Worm (Caenorhabditis elegans) whole organism, early embryonic: ENCODE data around the gene sru-23.
"Not testable (repeated sequence)": the region's sequence is repeated elsewhere in the genome, so short reads cannot be mapped to it uniquely, and the experiment has no call there.

ENCODE experiments used
- B0310.2 ChIP-seq: sonication (generic microtip); optimal IDR thresholded peaks from 2 replicates; lab custom pipeline; 2016; ENCODE audit warnings: mild to moderate bottlenecking, missing genetic modification characterization, missing compliant biosample characterization
- F13C5.2 ChIP-seq: sonication (generic microtip); optimal IDR thresholded peaks from 2 replicates; lab custom pipeline; 2017; ENCODE audit warnings: mild to moderate bottlenecking, missing genetic modification characterization, inconsistent platforms, missing compliant biosample characterization
- aly-1 ChIP-seq: sonication (generic microtip); optimal IDR thresholded peaks from 2 replicates; lab custom pipeline; 2016; ENCODE audit warnings: missing genetic modification characterization, missing compliant biosample characterization
- ama-1 ChIP-seq: fragments of 150-350 bp; optimal IDR thresholded peaks from 2 replicates; lab custom pipeline; 2014
- ceh-13 ChIP-seq: fragments of 200-800 bp; sonication (Bioruptor generic); optimal IDR thresholded peaks from 2 replicates; lab custom pipeline; 2018; ENCODE audit warnings: mild to moderate bottlenecking, missing genetic modification characterization, missing compliant biosample characterization
- ceh-36 ChIP-seq: sonication (generic microtip); optimal IDR thresholded peaks from 2 replicates; lab custom pipeline; 2016; ENCODE audit warnings: missing genetic modification characterization, inconsistent platforms, missing compliant biosample characterization
- ets-7 ChIP-seq: sonication (generic microtip); optimal IDR thresholded peaks from 2 replicates; lab custom pipeline; 2016; ENCODE audit warnings: missing genotype, missing genetic modification characterization, missing compliant biosample characterization
- flt-1 ChIP-seq: fragments of 200-800 bp; sonication (Bioruptor generic); IDR thresholded peaks from 2 replicates; pipeline ENCODE4 v1.3.6; 2022; ENCODE audit warnings: missing genetic modification characterization, missing compliant biosample characterization
- hmbx-1 ChIP-seq: sonication (generic microtip); optimal IDR thresholded peaks from 2 replicates; lab custom pipeline; 2016; ENCODE audit warnings: mild to moderate bottlenecking, missing genetic modification characterization, missing compliant biosample characterization
- hmg-4 ChIP-seq: fragments of 200-800 bp; sonication (Bioruptor generic); optimal IDR thresholded peaks from 2 replicates; lab custom pipeline; 2018; ENCODE audit warnings: mild to moderate bottlenecking, missing genetic modification characterization, missing compliant biosample characterization
- hnd-1 ChIP-seq: sonication (generic microtip); optimal IDR thresholded peaks from 2 replicates; lab custom pipeline; 2016; ENCODE audit warnings: missing genetic modification characterization, missing compliant biosample characterization
- pes-1 ChIP-seq: fragments of 200-800 bp; sonication (Bioruptor generic); IDR thresholded peaks from 2 replicates; pipeline ENCODE4 v1.3.6; 2022; ENCODE audit warnings: missing genetic modification reagents, missing genetic modification characterization, missing compliant biosample characterization
- scrt-1 ChIP-seq: fragments of 200-800 bp; sonication (Bioruptor generic); IDR thresholded peaks from 2 replicates; pipeline ENCODE4 v1.3.6; 2022; ENCODE audit warnings: missing genetic modification characterization, missing compliant biosample characterization
- sea-1 ChIP-seq: fragments of 200-800 bp; sonication (Bioruptor generic); conservative IDR thresholded peaks from 2 replicates; pipeline ENCODE4 v1.3.6; 2022; ENCODE audit warnings: missing genetic modification characterization, missing compliant biosample characterization
- tbx-11 ChIP-seq: fragments of 200-800 bp; sonication (Bioruptor generic); IDR thresholded peaks from 2 replicates; pipeline ENCODE4 v1.3.6; 2022; ENCODE audit warnings: missing genetic modification characterization, missing compliant biosample characterization
- tbx-37 ChIP-seq: fragments of 200-800 bp; sonication (Bioruptor generic); conservative IDR thresholded peaks from 2 replicates; pipeline ENCODE4 v1.3.6; 2022; ENCODE audit warnings: missing genetic modification reagents, missing genetic modification characterization, missing compliant biosample characterization
- tra-4 ChIP-seq: sonication (generic microtip); optimal IDR thresholded peaks from 2 replicates; lab custom pipeline; 2017; ENCODE audit warnings: missing genetic modification characterization, missing compliant biosample characterization

The sru-23 gene

DNA sequence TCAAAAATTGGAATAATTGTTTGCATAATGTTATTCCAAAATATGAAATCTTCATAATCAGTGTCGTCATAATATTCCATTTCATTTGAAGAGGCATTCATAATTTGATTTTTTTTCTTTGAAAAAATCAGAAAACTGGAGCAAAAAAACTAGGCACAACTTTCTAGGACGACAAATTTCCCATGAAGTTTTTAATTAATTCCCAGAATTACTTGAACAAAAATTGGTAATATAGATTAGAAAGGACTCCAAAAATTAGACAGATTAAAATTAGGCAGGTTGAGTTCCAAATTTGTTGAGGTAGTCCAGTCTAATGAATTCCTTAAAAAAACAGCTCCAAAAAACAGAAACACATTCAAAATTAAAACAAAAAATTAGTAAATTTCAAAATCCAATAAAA is 17.5 kb downstream of the sru-23 start, which contains the start of gene srw-57:
TSS of gene srw-57 (minus strand) at position 101 of the 400 bp plus-strand sequence.
- TF ChIP-seq ceh-13 (GFP tag; lab: Kevin White, UChicago) (no peak), ceh-36 (tag; lab: Kevin White, UChicago) (no peak), tra-4 (tag; lab: Kevin White, UChicago) (no peak), pes-1 (GFP tag; lab: Robert Waterston, UW) (no peak), tbx-37 (no peak), flt-1 (GFP tag; lab: Robert Waterston, UW) (no peak), ama-1 (lab: Kevin White, UChicago) (no peak), hmg-4 (no peak), sea-1 (GFP tag; lab: Robert Waterston, UW) (no peak), hmbx-1 (tag; lab: Kevin White, UChicago) (no peak)

DNA sequence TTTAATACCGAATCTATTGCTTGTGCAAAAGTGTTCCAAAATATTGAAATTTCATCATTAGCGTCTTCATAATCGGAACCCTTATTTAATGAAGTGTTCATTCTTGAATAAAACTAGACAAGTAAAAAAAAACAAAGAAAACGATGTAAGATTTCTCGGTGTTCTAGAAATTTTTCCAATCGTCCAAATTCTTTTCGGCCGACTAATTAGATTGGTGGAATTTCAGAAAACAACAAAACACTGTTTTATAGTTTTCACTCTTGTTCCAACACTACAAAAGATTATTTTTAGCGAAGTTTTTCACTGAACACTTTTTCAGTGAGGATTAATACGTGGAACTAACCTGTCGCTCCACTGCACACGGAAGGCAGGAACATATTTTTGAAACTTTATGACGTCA is 19.6 kb downstream of the sru-23 start, which contains the start of gene srw-56:
TSS of gene srw-56 (minus strand) at position 101 of the 400 bp plus-strand sequence.
- TF ChIP-seq pes-1 (GFP tag; lab: Robert Waterston, UW) (no peak), sea-1 (GFP tag; lab: Robert Waterston, UW) (no peak), scrt-1 (GFP tag; lab: Robert Waterston, UW) (no peak), ceh-36 (tag; lab: Kevin White, UChicago) (no peak), ceh-13 (GFP tag; lab: Kevin White, UChicago) (no peak), aly-1 (tag; lab: Kevin White, UChicago) (no peak), flt-1 (GFP tag; lab: Robert Waterston, UW) (no peak), hmbx-1 (tag; lab: Kevin White, UChicago) (no peak), ets-7 (tag; lab: Kevin White, UChicago) (no peak), tra-4 (tag; lab: Kevin White, UChicago) (no peak), hmg-4 (no peak), tbx-11 (GFP tag; lab: Robert Waterston, UW) (no peak)

DNA sequence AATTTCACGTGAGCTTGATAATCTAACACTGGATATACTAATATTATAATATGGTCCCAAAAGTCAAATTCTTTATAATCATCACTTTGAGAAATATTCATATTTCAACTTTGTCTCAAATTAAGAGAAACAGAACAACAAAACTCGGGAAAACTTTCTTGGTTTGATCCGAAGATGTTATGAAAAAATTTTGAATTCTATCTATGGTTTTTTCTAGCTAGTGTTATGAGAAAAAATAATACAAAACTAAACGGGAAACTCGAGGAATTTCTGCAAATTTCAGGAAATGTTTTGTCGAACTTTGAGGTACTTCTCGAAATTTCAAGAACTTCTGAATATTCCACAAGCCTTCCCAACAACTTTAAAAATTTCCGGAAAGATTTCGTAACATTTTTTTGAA is 21.5 kb downstream of the sru-23 start, which contains the start of gene srw-59:
TSS of gene srw-59 (minus strand) at position 101 of the 400 bp plus-strand sequence.
- TF ChIP-seq pes-1 (GFP tag; lab: Robert Waterston, UW) (no peak), ceh-13 (GFP tag; lab: Kevin White, UChicago) (no peak), B0310.2 (tag; lab: Kevin White, UChicago) (no peak), flt-1 (GFP tag; lab: Robert Waterston, UW) (no peak), tra-4 (tag; lab: Kevin White, UChicago) (no peak), ceh-36 (tag; lab: Kevin White, UChicago) (no peak), ets-7 (tag; lab: Kevin White, UChicago) (no peak), hnd-1 (no peak), ama-1 (lab: Kevin White, UChicago) (no peak), tbx-37 (no peak), sea-1 (GFP tag; lab: Robert Waterston, UW) (no peak), scrt-1 (GFP tag; lab: Robert Waterston, UW) (no peak)

DNA sequence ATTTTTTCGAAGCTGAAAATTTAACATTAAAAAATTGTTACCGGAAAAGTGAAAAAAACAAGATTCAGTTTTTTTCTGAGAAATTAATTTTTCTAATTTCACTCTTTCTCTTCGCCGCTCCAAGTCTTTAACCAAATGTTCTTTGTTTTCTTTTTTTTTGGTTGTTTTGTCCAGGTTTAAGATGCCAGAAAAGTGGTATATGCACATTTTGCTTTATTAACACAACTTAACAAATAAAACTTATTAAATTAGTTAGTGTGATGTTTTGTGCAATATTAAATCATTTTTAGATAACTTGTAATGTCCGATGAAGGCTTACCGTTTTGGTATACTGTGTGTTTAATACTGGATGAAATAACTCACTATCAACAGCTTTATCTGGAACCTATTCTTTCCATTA is 29.3 kb downstream of the sru-23 start, which contains the start of gene srw-53:
TSS of gene srw-53 (plus strand) at position 301 of the 400 bp plus-strand sequence.
- no peak for TF ChIP-seq ama-1 (lab: Kevin White, UChicago)
- no peak for TF ChIP-seq aly-1 (tag; lab: Kevin White, UChicago)
- no peak for TF ChIP-seq ceh-36 (tag; lab: Kevin White, UChicago)
- no peak for TF ChIP-seq hnd-1
- no peak for TF ChIP-seq hmg-4

DNA sequence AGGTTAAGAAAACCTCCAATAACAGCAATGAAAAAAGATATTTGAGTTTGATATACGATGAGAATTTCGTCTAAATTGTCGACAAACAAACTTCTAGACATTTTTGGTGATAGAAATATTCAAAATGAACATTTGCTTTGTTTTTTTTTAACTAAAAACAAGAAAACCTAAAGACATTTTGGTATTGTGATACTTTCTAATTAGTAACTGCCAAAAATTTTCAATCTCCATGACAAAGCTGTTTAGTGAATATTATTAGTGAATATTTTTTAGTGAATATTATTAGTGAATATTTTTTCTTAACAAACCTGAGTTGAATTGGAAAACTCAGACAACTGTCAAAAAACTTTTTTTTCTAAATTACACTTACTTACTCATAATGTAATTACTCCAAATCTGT is 32.1 kb downstream of the sru-23 start, which contains the start of gene srw-55:
TSS of gene srw-55 (minus strand) at position 101 of the 400 bp plus-strand sequence.
- TF ChIP-seq B0310.2 (tag; lab: Kevin White, UChicago) (no peak), tbx-11 (GFP tag; lab: Robert Waterston, UW) (no peak), aly-1 (tag; lab: Kevin White, UChicago) (no peak), ets-7 (tag; lab: Kevin White, UChicago) (no peak), hmg-4 (no peak), sea-1 (GFP tag; lab: Robert Waterston, UW) (no peak)

DNA sequence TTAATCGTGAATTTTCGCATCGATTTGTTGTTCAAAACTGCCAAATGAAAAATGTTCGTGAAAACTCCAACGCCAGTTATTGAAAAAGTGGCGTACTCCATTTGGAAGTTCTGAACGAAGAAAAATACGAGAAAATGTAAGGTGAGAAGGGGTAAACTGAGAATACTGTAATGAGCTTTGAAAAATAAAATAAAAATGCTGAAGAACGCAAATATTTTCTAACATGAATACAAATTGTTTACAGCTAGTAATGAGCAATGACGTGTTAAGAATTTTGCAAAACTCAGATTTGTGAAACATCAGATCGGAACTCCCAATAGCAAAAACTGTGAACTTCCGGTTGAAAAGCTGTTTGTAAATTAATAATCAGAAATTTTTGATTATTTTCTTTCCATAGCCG is 40.0 kb downstream of the sru-23 start, which contains the start of gene srw-26:
TSS of gene srw-26 (minus strand) at position 101 of the 400 bp plus-strand sequence.
- no peak for TF ChIP-seq ama-1 (lab: Kevin White, UChicago)
- TF ChIP-seq tbx-37, result no peak
- TF ChIP-seq ceh-36 (tag; lab: Kevin White, UChicago), result no peak

DNA sequence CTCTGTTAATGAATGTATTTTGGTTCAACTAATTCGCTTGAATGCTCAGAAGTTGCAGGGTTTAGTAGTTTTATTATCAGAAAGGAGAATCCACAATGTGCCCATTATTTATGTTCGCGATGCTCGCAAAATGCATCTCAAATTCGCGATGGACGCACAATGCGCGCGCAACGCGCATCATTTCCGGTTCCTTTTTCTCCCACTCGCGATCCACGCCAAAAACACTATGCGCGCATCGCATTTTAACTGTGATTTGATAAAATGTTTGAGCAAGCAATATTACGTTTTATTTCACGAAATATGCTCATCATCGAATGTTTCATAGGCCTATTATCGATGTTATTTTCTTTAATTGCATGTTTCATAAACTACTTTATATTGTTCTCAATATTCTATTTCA is 42.5 kb downstream of the sru-23 start, which contains the start of gene srbc-77:
TSS of gene srbc-77 (plus strand) at position 301 of the 400 bp plus-strand sequence.
- not testable (repeated sequence) for TF ChIP-seq F13C5.2 (tag; lab: Kevin White, UChicago); flt-1 (GFP tag; lab: Robert Waterston, UW); ama-1 (lab: Kevin White, UChicago)

DNA sequence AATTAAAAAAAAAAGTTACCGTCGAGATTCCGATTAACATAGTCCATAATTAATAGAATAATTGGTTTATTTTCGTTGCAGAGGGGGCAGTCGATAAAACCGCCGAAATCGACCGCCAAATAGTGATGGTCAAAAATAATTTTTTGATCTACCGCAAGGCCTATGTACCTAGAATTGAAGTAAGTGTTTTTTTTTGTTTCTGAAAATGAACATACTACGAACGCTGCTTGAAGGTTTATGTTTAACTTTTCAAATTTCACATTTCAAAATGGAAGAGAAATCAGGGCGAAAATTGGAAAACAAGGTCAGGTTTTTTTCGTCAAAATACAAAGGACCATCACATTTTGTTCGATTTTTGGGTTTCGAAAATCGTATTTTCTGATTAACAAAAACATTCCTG is 44.1 kb downstream of the sru-23 start, which contains the start of gene pzf-1:
TSS of gene pzf-1 (minus strand) at position 101 of the 400 bp plus-strand sequence.
- no peak for TF ChIP-seq tra-4 (tag; lab: Kevin White, UChicago)
- no peak for TF ChIP-seq ama-1 (lab: Kevin White, UChicago)
- no peak for TF ChIP-seq sea-1 (GFP tag; lab: Robert Waterston, UW)
- TF ChIP-seq scrt-1 (GFP tag; lab: Robert Waterston, UW), result no peak
- no peak for TF ChIP-seq flt-1 (GFP tag; lab: Robert Waterston, UW)
- TF ChIP-seq tbx-11 (GFP tag; lab: Robert Waterston, UW), result no peak
- no peak for TF ChIP-seq hmg-4
- TF ChIP-seq B0310.2 (tag; lab: Kevin White, UChicago), result no peak
- no peak for TF ChIP-seq aly-1 (tag; lab: Kevin White, UChicago)
- TF ChIP-seq ceh-13 (GFP tag; lab: Kevin White, UChicago), result no peak
- TF ChIP-seq pes-1 (GFP tag; lab: Robert Waterston, UW), result no peak
- TF ChIP-seq tbx-37, result no peak
- TF ChIP-seq hmbx-1 (tag; lab: Kevin White, UChicago), result no peak
